Worm (Caenorhabditis elegans) whole organism, midembryonic: ENCODE data around the gene Y53C12A.8.
"Not testable (repeated sequence)": the region's sequence is repeated elsewhere in the genome, so short reads cannot be mapped to it uniquely, and the experiment has no call there.

Source experiments
- cog-1 ChIP-seq: sonication (generic microtip); optimal IDR thresholded peaks from 2 replicates; lab custom pipeline; 2016; ENCODE audit warnings: missing genetic modification characterization, missing compliant biosample characterization
- tab-1 ChIP-seq: fragments of 200-800 bp; sonication (Bioruptor generic); IDR thresholded peaks from 2 replicates; pipeline ENCODE4 v1.3.6; 2022; ENCODE audit warnings: missing genetic modification characterization, missing compliant biosample characterization
- ztf-29 ChIP-seq: fragments of 200-800 bp; sonication (Bioruptor generic); IDR thresholded peaks from 2 replicates; pipeline ENCODE4 v1.3.6; 2022; ENCODE audit warnings: missing genetic modification reagents, missing genetic modification characterization, missing compliant biosample characterization

DNA sequence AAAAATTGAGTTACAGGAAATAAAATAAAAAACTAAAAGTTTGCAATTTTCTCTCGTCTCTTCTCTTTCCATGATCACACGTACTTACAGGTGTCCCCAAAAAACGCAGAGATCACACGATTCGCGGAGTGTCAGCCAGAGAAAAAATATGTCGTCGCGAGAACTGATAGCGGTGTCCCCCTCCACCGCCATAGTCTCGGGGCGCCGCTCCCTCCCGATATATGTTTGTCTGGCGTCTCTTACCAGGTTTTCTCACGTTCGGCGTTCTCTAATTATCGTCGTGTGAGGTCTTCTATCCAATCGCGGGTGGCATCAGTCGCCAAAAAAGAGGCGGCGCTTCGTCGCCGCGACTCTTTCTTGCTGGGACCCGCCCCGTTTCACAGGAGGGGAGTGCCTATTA, 31.5 kb upstream of the Y53C12A.8 start, which contains the start of gene mab-3:
- not testable (repeated sequence) for TF ChIP-seq cog-1 (tag; lab: Kevin White, UChicago); tab-1 (GFP tag; lab: Robert Waterston, UW); ztf-29
